Worm (Caenorhabditis elegans) whole organism, mixed stage, embryonic: Measurements from ENCODE around the gene F40F8.1.

Source experiments
- M03D4.4 ChIP-seq: sonication (generic microtip); optimal IDR thresholded peaks from 2 replicates; lab custom pipeline; 2017; ENCODE audit warnings: mild to moderate bottlenecking, missing genetic modification characterization, missing compliant biosample characterization
- bed-3 ChIP-seq: fragments of 200-800 bp; sonication (Bioruptor generic); optimal IDR thresholded peaks from 3 replicates; lab custom pipeline; 2018; ENCODE audit warnings: mild to moderate bottlenecking, missing genetic modification characterization, moderate library complexity, missing compliant biosample characterization
- ceh-39 ChIP-seq: fragments of 150-350 bp; optimal IDR thresholded peaks from 2 replicates; lab custom pipeline; 2014; ENCODE audit warnings: missing biosample characterization, missing genetic modification characterization
- ceh-83 ChIP-seq: fragments of 200-800 bp; sonication (Bioruptor generic); optimal IDR thresholded peaks from 2 replicates; lab custom pipeline; 2018; ENCODE audit warnings: mild to moderate bottlenecking, missing genetic modification characterization, missing compliant biosample characterization
- ces-1 ChIP-seq: fragments of 150-350 bp; optimal IDR thresholded peaks from 2 replicates; lab custom pipeline; 2014; ENCODE audit warnings: missing biosample characterization, missing genetic modification reagents, missing genetic modification characterization
- cnd-1 ChIP-seq: fragments of 200-800 bp; sonication (Bioruptor generic); optimal IDR thresholded peaks from 2 replicates; lab custom pipeline; 2018; ENCODE audit warnings: mild to moderate bottlenecking, missing genetic modification characterization, missing compliant biosample characterization
- drap-1 ChIP-seq: fragments of 200-800 bp; sonication (Bioruptor generic); optimal IDR thresholded peaks from 3 replicates; lab custom pipeline; 2018; ENCODE audit warnings: mild to moderate bottlenecking, missing genetic modification characterization, missing compliant biosample characterization
- elt-1 ChIP-seq: sonication (generic microtip); optimal IDR thresholded peaks from 2 replicates; lab custom pipeline; 2017; ENCODE audit warnings: missing genetic modification characterization, mild to moderate bottlenecking, missing compliant biosample characterization, antibody characterized with exemption, moderate library complexity, borderline replicate concordance; ENCODE audit not compliant: insufficient read depth
- elt-3 ChIP-seq: fragments of 150-350 bp; optimal IDR thresholded peaks from 2 replicates; lab custom pipeline; 2014; ENCODE audit warnings: missing biosample characterization, missing genetic modification characterization
- flh-1 ChIP-seq: fragments of 200-800 bp; sonication (Bioruptor generic); optimal IDR thresholded peaks from 2 replicates; lab custom pipeline; 2018; ENCODE audit warnings: mild to moderate bottlenecking, missing genetic modification characterization, moderate library complexity, missing compliant biosample characterization
- ham-2 ChIP-seq: fragments of 200-800 bp; sonication (Bioruptor generic); optimal IDR thresholded peaks from 2 replicates; lab custom pipeline; 2018; ENCODE audit warnings: mild to moderate bottlenecking, missing genetic modification characterization, missing compliant biosample characterization
- hlh-1 ChIP-seq: fragments of 150-350 bp; optimal IDR thresholded peaks from 2 replicates; lab custom pipeline; 2014; ENCODE audit warnings: missing biosample characterization, missing genetic modification reagents, missing genetic modification characterization
- lin-13 ChIP-seq: fragments of 150-350 bp; optimal IDR thresholded peaks from 2 replicates; lab custom pipeline; 2014; ENCODE audit warnings: missing biosample characterization, missing genetic modification characterization
- lin-32 ChIP-seq: fragments of 200-800 bp; sonication (Bioruptor generic); optimal IDR thresholded peaks from 2 replicates; lab custom pipeline; 2018; ENCODE audit warnings: mild to moderate bottlenecking, missing genetic modification characterization, missing compliant biosample characterization
- lsy-2 ChIP-seq: fragments of 150-350 bp; optimal IDR thresholded peaks from 2 replicates; lab custom pipeline; 2014; ENCODE audit warnings: missing biosample characterization, missing genetic modification characterization
- mab-5 ChIP-seq: fragments of 150-350 bp; optimal IDR thresholded peaks from 2 replicates; lab custom pipeline; 2014; ENCODE audit warnings: missing biosample characterization, missing genetic modification characterization
- mep-1 ChIP-seq: fragments of 150-350 bp; optimal IDR thresholded peaks from 2 replicates; lab custom pipeline; 2017; ENCODE audit warnings: missing biosample characterization, missing genetic modification reagents, missing genetic modification characterization, inconsistent platforms
- mls-2 ChIP-seq: sonication (generic microtip); optimal IDR thresholded peaks from 2 replicates; lab custom pipeline; 2016; ENCODE audit warnings: mild to moderate bottlenecking, missing genetic modification characterization, moderate library complexity, missing compliant biosample characterization
- nhr-2 ChIP-seq: fragments of 150-350 bp; optimal IDR thresholded peaks from 2 replicates; lab custom pipeline; 2014; ENCODE audit warnings: missing biosample characterization, missing genetic modification characterization
- nhr-237 ChIP-seq: fragments of 150-350 bp; optimal IDR thresholded peaks from 2 replicates; lab custom pipeline; 2014; ENCODE audit warnings: missing biosample characterization, missing genetic modification characterization
- nhr-76 ChIP-seq: sonication (generic microtip); optimal IDR thresholded peaks from 2 replicates; lab custom pipeline; 2017; ENCODE audit warnings: missing biosample characterization, missing genetic modification characterization
- pha-4 ChIP-seq: fragments of 150-350 bp; optimal IDR thresholded peaks from 2 replicates; lab custom pipeline; 2018; ENCODE audit warnings: missing biosample characterization, missing genetic modification reagents, missing genetic modification characterization
- sem-2 ChIP-seq: fragments of 200-800 bp; sonication (Bioruptor generic); optimal IDR thresholded peaks from 2 replicates; lab custom pipeline; 2018; ENCODE audit warnings: mild to moderate bottlenecking, missing genetic modification characterization, missing compliant biosample characterization
- snpc-4 ChIP-seq: fragments of 150-350 bp; optimal IDR thresholded peaks from 2 replicates; lab custom pipeline; 2014; ENCODE audit warnings: missing biosample characterization, missing genetic modification characterization
- sptf-1 ChIP-seq: sonication (generic microtip); optimal IDR thresholded peaks from 2 replicates; lab custom pipeline; 2017; ENCODE audit warnings: mild to moderate bottlenecking, missing genetic modification characterization, moderate library complexity, missing compliant biosample characterization
- tbx-8 ChIP-seq: fragments of 200-800 bp; sonication (Bioruptor generic); optimal IDR thresholded peaks from 2 replicates; lab custom pipeline; 2018; ENCODE audit warnings: mild to moderate bottlenecking, missing genetic modification characterization, moderate library complexity, missing compliant biosample characterization
- unc-120 ChIP-seq: sonication (generic microtip); optimal IDR thresholded peaks from 2 replicates; lab custom pipeline; 2017; ENCODE audit warnings: missing genetic modification characterization, missing compliant biosample characterization; ENCODE audit not compliant: poor library complexity, severe bottlenecking
- unc-39 ChIP-seq: fragments of 150-350 bp; optimal IDR thresholded peaks from 2 replicates; lab custom pipeline; 2014; ENCODE audit warnings: missing biosample characterization, missing genetic modification characterization
- unc-62 ChIP-seq: fragments of 150-350 bp; optimal IDR thresholded peaks from 2 replicates; lab custom pipeline; 2014; ENCODE audit warnings: missing biosample characterization, missing genetic modification reagents, missing genetic modification characterization
- zip-8 ChIP-seq: fragments of 150-350 bp; optimal IDR thresholded peaks from 2 replicates; lab custom pipeline; 2014; ENCODE audit warnings: missing biosample characterization, missing genetic modification characterization
- ztf-11 ChIP-seq: fragments of 150-350 bp; optimal IDR thresholded peaks from 2 replicates; lab custom pipeline; 2014; ENCODE audit warnings: missing biosample characterization, missing genetic modification characterization

Gene F40F8.1

ce11 chrII:11155400-11155799 is 27.9 kb downstream of the F40F8.1 start:
- TF ChIP-seq nhr-76, result no peak
- no peak for TF ChIP-seq bed-3 (GFP tag; lab: Kevin White, UChicago)
- no peak for TF ChIP-seq ztf-11 (tag; lab: Kevin White, UChicago)
- TF ChIP-seq sem-2 (GFP tag; lab: Kevin White, UChicago), result no peak
- no peak for TF ChIP-seq unc-39 (tag; lab: Kevin White, UChicago)
- no peak for TF ChIP-seq sptf-1 (tag; lab: Kevin White, UChicago)
- TF ChIP-seq nhr-237 (tag; lab: Kevin White, UChicago), result no peak
- no peak for TF ChIP-seq zip-8 (tag; lab: Kevin White, UChicago)
- no peak for TF ChIP-seq hlh-1 (tag; lab: Kevin White, UChicago)
- no peak for TF ChIP-seq lin-13 (tag; lab: Kevin White, UChicago)
- no peak for TF ChIP-seq ceh-39 (tag; lab: Kevin White, UChicago)
- no peak for TF ChIP-seq tbx-8
- no peak for TF ChIP-seq ham-2
- TF ChIP-seq snpc-4 (tag; lab: Kevin White, UChicago), result no peak
- no peak for TF ChIP-seq mls-2 (tag; lab: Kevin White, UChicago)
- no peak for TF ChIP-seq lin-32 (GFP tag; lab: Kevin White, UChicago)
- no peak for TF ChIP-seq unc-120 (tag; lab: Kevin White, UChicago)

ce11 chrII:11156160-11156559 is 28.7 kb downstream of the F40F8.1 start:
- no peak for TF ChIP-seq mep-1 (tag; lab: Kevin White, UChicago)
- TF ChIP-seq mab-5 (tag; lab: Kevin White, UChicago), result no peak
- no peak for TF ChIP-seq ham-2
- TF ChIP-seq pha-4, result no peak
- no peak for TF ChIP-seq mls-2 (tag; lab: Kevin White, UChicago)
- no peak for TF ChIP-seq unc-39 (tag; lab: Kevin White, UChicago)
- no peak for TF ChIP-seq nhr-2 (tag; lab: Kevin White, UChicago)
- no peak for TF ChIP-seq ztf-11 (tag; lab: Kevin White, UChicago)
- no peak for TF ChIP-seq tbx-8
- no peak for TF ChIP-seq ces-1 (GFP tag; lab: Kevin White, UChicago)
- no peak for TF ChIP-seq nhr-76
- no peak for TF ChIP-seq M03D4.4 (tag; lab: Kevin White, UChicago)
- TF ChIP-seq bed-3 (GFP tag; lab: Kevin White, UChicago), result no peak
- no peak for TF ChIP-seq sem-2 (GFP tag; lab: Kevin White, UChicago)

ce11 chrII:11157660-11158059 is 30.2 kb downstream of the F40F8.1 start:
- TF ChIP-seq M03D4.4 (tag; lab: Kevin White, UChicago) (peak; percentile 47), ztf-11 (tag; lab: Kevin White, UChicago) (no peak), flh-1 (no peak), cnd-1 (tag; lab: Kevin White, UChicago) (peak; percentile 13), drap-1 (GFP tag; lab: Kevin White, UChicago) (peak; percentile 60), unc-62 (GFP tag; lab: Kevin White, UChicago) (no peak), snpc-4 (tag; lab: Kevin White, UChicago) (no peak), mab-5 (tag; lab: Kevin White, UChicago) (no peak), zip-8 (tag; lab: Kevin White, UChicago) (no peak), unc-120 (tag; lab: Kevin White, UChicago) (peak; percentile 70), sptf-1 (tag; lab: Kevin White, UChicago) (peak; percentile 71), nhr-2 (tag; lab: Kevin White, UChicago) (no peak), sem-2 (GFP tag; lab: Kevin White, UChicago) (no peak), elt-1 (tag; lab: Kevin White, UChicago) (no peak), bed-3 (GFP tag; lab: Kevin White, UChicago) (peak; percentile 52), ceh-83 (GFP tag; lab: Kevin White, UChicago) (no peak), unc-39 (tag; lab: Kevin White, UChicago) (no peak), ham-2 (peak; percentile 61), lsy-2 (tag; lab: Kevin White, UChicago) (no peak), ces-1 (GFP tag; lab: Kevin White, UChicago) (no peak), mls-2 (tag; lab: Kevin White, UChicago) (peak; percentile 52), lin-13 (tag; lab: Kevin White, UChicago) (no peak), nhr-237 (tag; lab: Kevin White, UChicago) (no peak), pha-4 (no peak)

ce11 chrII:11161675-11162074 is 34.2 kb downstream of the F40F8.1 start:
- TF ChIP-seq lin-13 (tag; lab: Kevin White, UChicago) (no peak), ham-2 (no peak), pha-4 (no peak), mab-5 (tag; lab: Kevin White, UChicago) (no peak), elt-3 (tag; lab: Kevin White, UChicago) (no peak)
